Worm (Caenorhabditis elegans) whole organism, L1 larva: ENCODE data around the gene F01G10.10.

ENCODE experiments used
- C04F5.9 ChIP-seq: sonication (generic microtip); optimal IDR thresholded peaks from 2 replicates; lab custom pipeline; 2016; ENCODE audit warnings: missing genetic modification characterization, missing compliant biosample characterization
- Y116A8C.19 ChIP-seq: sonication (generic microtip); optimal IDR thresholded peaks from 2 replicates; lab custom pipeline; 2016; ENCODE audit warnings: missing compliant biosample characterization, missing genetic modification characterization, borderline replicate concordance
- aha-1 ChIP-seq: fragments of 150-350 bp; optimal IDR thresholded peaks from 2 replicates; lab custom pipeline; 2014; ENCODE audit warnings: missing biosample characterization, missing genetic modification characterization
- alr-1 ChIP-seq: fragments of 200-800 bp; sonication (Bioruptor generic); optimal IDR thresholded peaks from 2 replicates; lab custom pipeline; 2018; ENCODE audit warnings: borderline replicate concordance, mild to moderate bottlenecking, missing genetic modification characterization, missing compliant biosample characterization
- blmp-1 ChIP-seq: fragments of 150-350 bp; optimal IDR thresholded peaks from 2 replicates; lab custom pipeline; 2014; ENCODE audit warnings: missing biosample characterization, missing genetic modification characterization
- ceh-88 ChIP-seq: fragments of 200-800 bp; sonication (Bioruptor generic); IDR thresholded peaks from 2 replicates; pipeline ENCODE4 v1.3.6; 2022; ENCODE audit warnings: missing genetic modification characterization, missing compliant biosample characterization
- dpl-1 ChIP-seq, 3 experiments: fragments of 150-350 bp in 2 of 3; sonication (generic microtip) in 1 of 3; optimal IDR thresholded peaks; 2 replicates each; lab custom pipeline; 2014 to 2017; ENCODE audit warnings: missing biosample characterization in 3 of 3, missing genetic modification characterization in 3 of 3, missing genetic modification reagents in 3 of 3
- dsc-1 ChIP-seq: sonication (generic microtip); optimal IDR thresholded peaks from 2 replicates; lab custom pipeline; 2016; ENCODE audit warnings: mild to moderate bottlenecking, missing genetic modification characterization, missing compliant biosample characterization
- elt-2 ChIP-seq: sonication (generic microtip); optimal IDR thresholded peaks from 2 replicates; lab custom pipeline; 2016; ENCODE audit warnings: missing genetic modification characterization, mild to moderate bottlenecking, inconsistent platforms, missing compliant biosample characterization, missing genetic modification reagents
- elt-3 ChIP-seq, 6 experiments: fragments of 150-350 bp in 1 of 6; sonication (generic microtip); optimal IDR thresholded peaks; 2 replicates each; lab custom pipeline; 2017 to 2018; ENCODE audit warnings: missing biosample characterization in 6 of 6, missing genetic modification characterization in 6 of 6, inconsistent platforms in 1 of 6
- fkh-4 ChIP-seq: sonication (generic microtip); optimal IDR thresholded peaks from 2 replicates; lab custom pipeline; 2016; ENCODE audit warnings: missing compliant biosample characterization, missing genetic modification characterization, borderline replicate concordance
- fkh-8 ChIP-seq: sonication (generic microtip); optimal IDR thresholded peaks from 2 replicates; lab custom pipeline; 2016; ENCODE audit warnings: mild to moderate bottlenecking, missing genetic modification characterization, missing compliant biosample characterization
- fos-1 ChIP-seq: fragments of 150-350 bp; optimal IDR thresholded peaks from 2 replicates; lab custom pipeline; 2014; ENCODE audit warnings: missing biosample characterization, missing genetic modification characterization
- hlh-17 ChIP-seq: fragments of 200-800 bp; sonication (Bioruptor generic); optimal IDR thresholded peaks from 2 replicates; lab custom pipeline; 2018; ENCODE audit warnings: missing genetic modification characterization, mild to moderate bottlenecking, missing compliant biosample characterization, moderate library complexity, borderline replicate concordance
- hlh-4 ChIP-seq: sonication (generic microtip); optimal IDR thresholded peaks from 2 replicates; lab custom pipeline; 2016; ENCODE audit warnings: mild to moderate bottlenecking, missing genetic modification characterization, missing compliant biosample characterization
- hpl-2 ChIP-seq: fragments of 150-350 bp; optimal IDR thresholded peaks from 2 replicates; lab custom pipeline; 2014; ENCODE audit warnings: missing biosample characterization, missing genetic modification reagents, missing genetic modification characterization
- irx-1 ChIP-seq: sonication (generic microtip); optimal IDR thresholded peaks from 2 replicates; lab custom pipeline; 2016; ENCODE audit warnings: missing genetic modification characterization, missing compliant biosample characterization
- jun-1 ChIP-seq: fragments of 150-350 bp; optimal IDR thresholded peaks from 2 replicates; lab custom pipeline; 2014; ENCODE audit warnings: missing biosample characterization, missing genetic modification reagents, missing genetic modification characterization
- lin-13 ChIP-seq: fragments of 150-350 bp; optimal IDR thresholded peaks from 2 replicates; lab custom pipeline; 2014; ENCODE audit warnings: missing biosample characterization, missing genetic modification reagents, missing genetic modification characterization
- lin-35 ChIP-seq, 2 experiments: fragments of 150-350 bp; optimal IDR thresholded peaks; 2 replicates each; lab custom pipeline; 2014; ENCODE audit warnings: missing biosample characterization in 2 of 2, missing genetic modification characterization in 2 of 2, missing genetic modification reagents in 2 of 2
- lsy-2 ChIP-seq, 2 experiments: fragments of 150-350 bp; optimal IDR thresholded peaks; 2 replicates each; lab custom pipeline; 2014; ENCODE audit warnings: missing biosample characterization in 2 of 2, missing genetic modification characterization in 2 of 2
- mep-1 ChIP-seq: fragments of 150-350 bp; optimal IDR thresholded peaks from 2 replicates; lab custom pipeline; 2014; ENCODE audit warnings: missing biosample characterization, missing genetic modification characterization
- nhr-12 ChIP-seq: sonication (generic microtip); optimal IDR thresholded peaks from 2 replicates; lab custom pipeline; 2017; ENCODE audit warnings: missing biosample characterization, missing genetic modification characterization
- nhr-19 ChIP-seq: fragments of 200-800 bp; sonication (Bioruptor generic); conservative IDR thresholded peaks from 2 replicates; pipeline ENCODE4 v1.3.6; 2022; ENCODE audit warnings: missing genetic modification characterization, missing compliant biosample characterization
- nhr-20 ChIP-seq: sonication (generic microtip); optimal IDR thresholded peaks from 2 replicates; lab custom pipeline; 2016; ENCODE audit warnings: mild to moderate bottlenecking, missing genetic modification characterization, missing compliant biosample characterization
- nhr-237 ChIP-seq: fragments of 150-350 bp; optimal IDR thresholded peaks from 2 replicates; lab custom pipeline; 2014; ENCODE audit warnings: missing biosample characterization, missing genetic modification characterization
- nhr-47 ChIP-seq: sonication (generic microtip); optimal IDR thresholded peaks from 2 replicates; lab custom pipeline; 2016; ENCODE audit warnings: mild to moderate bottlenecking, missing genetic modification characterization, moderate library complexity, missing compliant biosample characterization
- nhr-71 ChIP-seq: sonication (generic microtip); optimal IDR thresholded peaks from 2 replicates; lab custom pipeline; 2016; ENCODE audit warnings: mild to moderate bottlenecking, missing genetic modification characterization, moderate library complexity, missing compliant biosample characterization
- nhr-85 ChIP-seq: sonication (generic microtip); peaks from one replicate; lab custom pipeline; 2016; ENCODE audit warnings: missing genetic modification characterization, inconsistent platforms, missing compliant biosample characterization
- pag-3 ChIP-seq: sonication (generic microtip); optimal IDR thresholded peaks from 2 replicates; lab custom pipeline; 2017; ENCODE audit warnings: missing genetic modification characterization, mild to moderate bottlenecking, missing compliant biosample characterization, antibody characterized with exemption, borderline replicate concordance; ENCODE audit not compliant: insufficient read depth
- pax-3 ChIP-seq: fragments of 200-800 bp; sonication (Bioruptor generic); optimal IDR thresholded peaks from 2 replicates; lab custom pipeline; 2018; ENCODE audit warnings: mild to moderate bottlenecking, missing genetic modification characterization, moderate library complexity, missing compliant biosample characterization
- rnt-1 ChIP-seq: sonication (generic microtip); optimal IDR thresholded peaks from 2 replicates; lab custom pipeline; 2016; ENCODE audit warnings: mild to moderate bottlenecking, missing genetic modification characterization, moderate library complexity, missing compliant biosample characterization
- snpc-4 ChIP-seq: fragments of 150-350 bp; optimal IDR thresholded peaks from 2 replicates; lab custom pipeline; 2014; ENCODE audit warnings: missing biosample characterization, missing genetic modification characterization
- unc-130 ChIP-seq: fragments of 150-350 bp; optimal IDR thresholded peaks from 2 replicates; lab custom pipeline; 2017; ENCODE audit warnings: missing biosample characterization, missing genetic modification characterization, inconsistent platforms
- unc-86 ChIP-seq: sonication (generic microtip); optimal IDR thresholded peaks from 2 replicates; lab custom pipeline; 2016; ENCODE audit warnings: missing genetic modification characterization, missing compliant biosample characterization
- ztf-4 ChIP-seq: fragments of 150-350 bp; optimal IDR thresholded peaks from 2 replicates; lab custom pipeline; 2014; ENCODE audit warnings: missing biosample characterization, missing genetic modification characterization

The F01G10.10 gene

DNA sequence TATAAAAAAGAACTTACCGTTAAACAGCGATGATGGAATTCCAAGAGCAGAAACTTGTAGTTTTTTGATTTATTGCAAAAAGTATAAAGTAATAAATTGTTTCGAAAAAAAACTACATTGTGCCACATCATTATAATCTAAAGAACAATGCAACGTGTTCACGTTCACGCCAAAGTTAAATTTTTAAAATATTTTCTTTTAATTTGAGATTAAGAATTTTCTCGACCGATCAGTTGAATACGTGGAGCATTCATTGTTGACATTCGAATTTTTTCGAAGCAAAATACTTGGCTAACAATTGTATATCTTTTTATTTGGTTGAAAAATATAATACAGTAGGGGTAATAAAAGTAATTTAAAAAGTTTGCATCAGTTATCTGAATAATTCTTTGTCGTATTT is 15.0 kb upstream of the F01G10.10 start, which contains the start of gene F01G10.5:
F01G10.5 (minus strand) TSS at position 101 of the 400 bp plus-strand sequence.
- TF ChIP-seq lsy-2 (tag; optimal IDR thresholded peaks at IDR 0.05; lab: Kevin White, UChicago) (no peak), snpc-4 (tag; lab: Kevin White, UChicago) (no peak), fos-1 (no peak), dpl-1 (GFP tag; optimal IDR thresholded peaks at IDR 0.05; lab: Kevin White, UChicago) (no peak), hpl-2 (GFP tag; lab: Kevin White, UChicago) (no peak), unc-86 (tag; lab: Kevin White, UChicago) (no peak), pax-3 (no peak), fkh-4 (tag; lab: Kevin White, UChicago) (no peak), alr-1 (no peak), elt-2 (no peak), rnt-1 (tag; lab: Kevin White, UChicago) (no peak), nhr-19 (GFP tag; lab: Robert Waterston, UW) (no peak), lin-13 (GFP tag; lab: Kevin White, UChicago) (no peak), ceh-88 (GFP tag; lab: Robert Waterston, UW) (no peak), hlh-17 (GFP tag; lab: Kevin White, UChicago) (no peak), nhr-12 (no peak)

- no peak for TF ChIP-seq irx-1 (tag; lab: Kevin White, UChicago)
- no peak for TF ChIP-seq fkh-8 (tag; lab: Kevin White, UChicago)
- no peak for TF ChIP-seq Y116A8C.19
- no peak for TF ChIP-seq hpl-2 (GFP tag; lab: Kevin White, UChicago)
These were observed 13.5 kb upstream of the F01G10.10 start, which contains the start of gene F01G10.4 for ce11 chrIV:10232456-10232855. Gene F01G10.4 (minus strand): TSS chrIV:10232556.

ce11 chrIV:10235279-10235829 is 10.6 kb upstream of the F01G10.10 start, which contains the start of gene ech-9:
Gene ech-9 (minus strand): TSS chrIV:10235329.
- no peak for TF ChIP-seq hlh-4 (tag; lab: Kevin White, UChicago)
- peak; percentile 39 for TF ChIP-seq elt-2

DNA sequence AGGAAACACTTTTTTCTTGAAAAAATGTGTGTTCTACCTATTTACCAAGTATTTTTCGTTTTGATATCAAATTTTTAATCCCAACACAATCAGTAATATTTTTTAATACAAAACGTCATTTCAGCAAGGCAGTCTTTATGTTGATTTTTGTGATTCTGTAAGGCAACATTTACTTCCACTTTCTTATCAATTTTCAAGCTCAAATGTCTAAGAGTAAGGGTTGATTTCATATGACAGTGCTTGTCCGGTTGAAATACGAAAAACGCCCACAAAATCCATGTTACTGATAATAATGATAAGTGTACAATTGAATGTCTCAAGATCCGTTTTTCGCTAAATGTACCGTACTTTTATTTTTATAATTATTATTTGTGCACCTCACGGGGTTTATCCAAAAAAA is 9.9 kb upstream of the F01G10.10 start:
- TF ChIP-seq jun-1 (tag; lab: Kevin White, UChicago) (peak; percentile 32), C04F5.9 (tag; lab: Kevin White, UChicago) (no peak), fos-1 (no peak), snpc-4 (tag; lab: Kevin White, UChicago) (no peak), elt-2 (peak; percentile 68)
- TF ChIP-seq, all 84 proteins: peak for 2

DNA sequence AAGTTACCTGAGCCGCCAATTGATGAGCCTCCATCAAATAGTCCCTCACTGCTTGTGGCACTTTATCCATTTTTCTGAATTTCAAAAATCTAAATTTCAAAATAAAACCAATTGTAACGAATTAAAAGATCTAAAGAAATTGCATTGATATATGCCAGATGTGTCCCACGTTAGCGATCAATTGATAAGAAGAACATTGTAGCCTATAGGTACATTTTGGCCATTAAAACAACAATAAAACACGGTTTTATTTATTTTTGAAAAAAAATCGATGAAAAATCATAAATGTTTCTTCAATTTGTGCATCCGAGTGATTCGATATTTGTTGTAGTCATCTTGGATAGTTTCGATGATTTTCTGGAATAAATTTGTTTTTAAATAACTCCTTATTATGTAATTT is 6.9 kb upstream of the F01G10.10 start, which contains the start of gene ech-8:
ech-8 (minus strand) TSS at position 132 of the 400 bp plus-strand sequence.
- TF ChIP-seq aha-1 (no peak), unc-130 (tag; lab: Kevin White, UChicago) (no peak), irx-1 (tag; lab: Kevin White, UChicago) (no peak), nhr-20 (peak; percentile 13), mep-1 (no peak), rnt-1 (tag; lab: Kevin White, UChicago) (no peak), elt-3 (tag; optimal IDR thresholded peaks at IDR 0.05; lab: Kevin White, UChicago) (peak in 1 of 6 experiments; percentile 5)

DNA sequence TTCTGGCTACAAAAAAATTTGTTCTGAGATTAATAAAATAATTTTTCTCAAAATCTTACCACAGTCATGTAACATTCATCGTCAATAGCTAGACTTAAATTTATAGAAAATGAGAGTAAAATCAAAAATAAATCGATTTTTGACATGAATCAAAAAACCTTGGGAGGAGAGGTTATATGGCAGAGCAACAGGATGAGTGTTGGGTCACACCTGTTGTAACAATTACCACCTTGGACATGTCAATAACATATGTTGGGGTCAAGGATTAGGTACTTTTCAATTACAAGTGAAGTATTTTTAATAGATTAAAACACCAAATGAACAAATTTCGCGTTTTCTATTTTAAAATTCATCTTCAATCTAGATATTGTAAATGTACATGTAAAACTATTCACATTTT is 4.3 kb upstream of the F01G10.10 start, which contains the start of gene lipl-7:
lipl-7 (minus strand) TSS at position 165 of the 400 bp plus-strand sequence.
- TF ChIP-seq Y116A8C.19 (no peak), dsc-1 (tag; lab: Kevin White, UChicago) (no peak), unc-130 (tag; lab: Kevin White, UChicago) (no peak), ztf-4 (no peak), unc-86 (tag; lab: Kevin White, UChicago) (no peak), nhr-71 (tag; lab: Kevin White, UChicago) (peak; percentile 11), lin-35 (GFP tag; optimal IDR thresholded peaks at IDR 0.05; lab: Kevin White, UChicago) (no peak), nhr-12 (no peak), nhr-85 (tag; lab: Kevin White, UChicago) (peak; percentile 53), nhr-237 (tag; lab: Kevin White, UChicago) (no peak), pag-3 (tag; lab: Kevin White, UChicago) (no peak), mep-1 (no peak), nhr-47 (tag; lab: Kevin White, UChicago) (no peak), jun-1 (tag; lab: Kevin White, UChicago) (no peak), dpl-1 (GFP tag; optimal IDR thresholded peaks at IDR 0.05; lab: Kevin White, UChicago) (no peak), aha-1 (no peak), blmp-1 (tag; lab: Kevin White, UChicago) (no peak)
